Worm (Caenorhabditis elegans) whole organism, L4 larva: ENCODE data around the gene gpa-1.

ENCODE experiments used
- F10B5.3 ChIP-seq: sonication (generic microtip); optimal IDR thresholded peaks from 2 replicates; lab custom pipeline; 2016; ENCODE audit warnings: mild to moderate bottlenecking, missing genetic modification characterization, missing compliant biosample characterization
- T20F7.1 ChIP-seq: fragments of 200-800 bp; sonication (Bioruptor generic); optimal IDR thresholded peaks from 2 replicates; lab custom pipeline; 2018; ENCODE audit warnings: mild to moderate bottlenecking, missing genetic modification characterization, missing compliant biosample characterization
- ceh-28 ChIP-seq: fragments of 150-350 bp; optimal IDR thresholded peaks from 2 replicates; lab custom pipeline; 2014; ENCODE audit warnings: missing biosample characterization, missing genetic modification reagents, missing genetic modification characterization
- duxl-1 ChIP-seq: sonication (generic microtip); optimal IDR thresholded peaks from 2 replicates; lab custom pipeline; 2016; ENCODE audit warnings: mild to moderate bottlenecking, missing genetic modification characterization, moderate library complexity, missing compliant biosample characterization; ENCODE audit not compliant: poor library complexity
- egl-43 ChIP-seq: fragments of 200-800 bp; sonication (Bioruptor generic); IDR thresholded peaks from 2 replicates; pipeline ENCODE4 v1.3.6; 2022; ENCODE audit warnings: missing genetic modification reagents, missing genetic modification characterization, missing compliant biosample characterization
- fos-1 ChIP-seq: fragments of 150-350 bp; optimal IDR thresholded peaks from 2 replicates; lab custom pipeline; 2014; ENCODE audit warnings: missing biosample characterization, missing genetic modification characterization
- lin-15B ChIP-seq: fragments of 150-350 bp; sonication (generic microtip); optimal IDR thresholded peaks from 3 replicates; lab custom pipeline; 2014; ENCODE audit warnings: missing biosample characterization, missing genetic modification characterization
- lin-29 ChIP-seq: fragments of 200-800 bp; sonication (Bioruptor generic); IDR thresholded peaks from 2 replicates; pipeline ENCODE4 v1.3.6; 2022; ENCODE audit warnings: missing genetic modification reagents, missing genetic modification characterization, missing compliant biosample characterization
- nhr-28 ChIP-seq: fragments of 150-350 bp; optimal IDR thresholded peaks from 2 replicates; lab custom pipeline; 2014; ENCODE audit warnings: missing biosample characterization, missing genetic modification characterization
- nhr-76 ChIP-seq: fragments of 150-350 bp; optimal IDR thresholded peaks from 2 replicates; lab custom pipeline; 2014; ENCODE audit warnings: missing biosample characterization, missing genetic modification characterization
- nhr-77 ChIP-seq: fragments of 150-350 bp; optimal IDR thresholded peaks from 2 replicates; lab custom pipeline; 2014; ENCODE audit warnings: missing biosample characterization, missing genetic modification characterization
- snpc-1.2 ChIP-seq: fragments of 200-800 bp; sonication (Bioruptor generic); IDR thresholded peaks from 2 replicates; pipeline ENCODE4 v1.3.6; 2022; ENCODE audit warnings: missing genetic modification reagents, missing genetic modification characterization, missing compliant biosample characterization
- unc-62 ChIP-seq, 3 experiments: fragments of 150-350 bp in 1 of 3; sonication (generic microtip); optimal IDR thresholded peaks in 2 of 3; peaks in 1 of 3; 1 replicate in 1 of 3; 2 replicates in 2 of 3; lab custom pipeline; 2014 to 2017; ENCODE audit warnings: missing biosample characterization in 3 of 3, missing genetic modification characterization in 3 of 3, missing genetic modification reagents in 3 of 3, missing genotype in 1 of 3
- zag-1 ChIP-seq: fragments of 150-350 bp; optimal IDR thresholded peaks from 2 replicates; lab custom pipeline; 2014; ENCODE audit warnings: missing biosample characterization, missing genetic modification characterization

DNA sequence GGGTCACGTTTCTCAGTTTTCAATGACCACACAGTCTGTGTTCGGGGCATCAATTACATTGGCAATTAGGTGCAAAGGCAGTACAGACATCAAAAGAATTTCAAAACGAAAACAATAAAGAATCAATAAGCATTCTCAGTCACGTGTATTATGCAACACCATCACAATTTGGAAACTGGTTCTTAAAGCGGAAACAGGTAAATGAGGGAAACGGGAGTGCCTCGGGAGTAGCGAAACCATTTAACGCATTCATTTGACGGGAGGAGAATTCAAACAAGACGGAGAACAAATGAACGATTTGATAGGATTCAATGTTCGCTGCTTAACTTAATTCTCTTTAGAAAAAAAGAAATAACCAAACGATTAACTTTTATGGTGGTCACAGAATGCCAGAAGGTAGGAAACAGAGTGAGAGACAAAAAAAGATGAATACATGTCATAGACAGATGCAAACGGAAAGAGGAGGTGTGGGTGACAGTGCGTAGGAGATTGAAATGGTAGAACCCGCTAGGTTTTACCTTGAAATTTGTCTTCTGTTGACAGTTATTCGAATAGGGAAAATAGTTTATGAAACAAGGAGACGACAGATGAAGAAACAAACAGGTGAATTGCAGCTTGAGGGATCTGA, 19.3 kb upstream of the gpa-1 start:
- no peak for TF ChIP-seq ceh-28 (tag; lab: Kevin White, UChicago)
- TF ChIP-seq fos-1 (tag; lab: Kevin White, UChicago): no peak
- no peak for TF ChIP-seq lin-29 (GFP tag; lab: Robert Waterston, UW)
- no peak for TF ChIP-seq unc-62 (GFP tag; optimal IDR thresholded peaks at IDR 0.05 in 1 of 2; lab: Kevin White, UChicago)
- no peak for TF ChIP-seq unc-62 (tag; optimal IDR thresholded peaks at IDR 0.05; lab: Kevin White, UChicago)
- TF ChIP-seq F10B5.3 (tag; lab: Kevin White, UChicago): no peak
- peak; percentile 16 for TF ChIP-seq nhr-28 (tag; lab: Kevin White, UChicago)
- TF ChIP-seq duxl-1 (tag; lab: Kevin White, UChicago): no peak
- TF ChIP-seq egl-43: no peak
- TF ChIP-seq nhr-77: no peak
- TF ChIP-seq zag-1 (tag; lab: Kevin White, UChicago): no peak
- no peak for TF ChIP-seq T20F7.1 (GFP tag; lab: Kevin White, UChicago)
- no peak for TF ChIP-seq lin-15B (tag; lab: Kevin White, UChicago)
- TF ChIP-seq nhr-76 (tag; lab: Kevin White, UChicago): no peak
- TF ChIP-seq snpc-1.2 (GFP tag; lab: Robert Waterston, UW): no peak
